Fruit fly (Drosophila melanogaster) whole organism, embryonic: ENCODE measurements around the gene CG13046.

ENCODE experiments used
- ATbp ChIP-seq: fragments of 200-800 bp; sonication (Bioruptor generic); optimal IDR thresholded peaks from 2 replicates; lab custom pipeline; 2017; ENCODE audit warnings: missing biosample characterization, mild to moderate bottlenecking, missing genetic modification characterization, missing genetic modification reagents
- Bteb2 ChIP-seq: fragments of 200-800 bp; sonication (Bioruptor generic); optimal IDR thresholded peaks from 2 replicates; lab custom pipeline; 2016; ENCODE audit warnings: missing biosample characterization, missing genetic modification characterization
- CG10366 ChIP-seq: fragments of 200-800 bp; sonication (Bioruptor generic); IDR thresholded peaks from 2 replicates; pipeline ENCODE4 v1.3.6; 2022; ENCODE audit warnings: missing biosample characterization, missing genetic modification characterization
- CG10565 ChIP-seq: fragments of 200-800 bp; sonication (Bioruptor generic); optimal IDR thresholded peaks from 3 replicates; lab custom pipeline; 2016; ENCODE audit warnings: missing biosample characterization, mild to moderate bottlenecking, missing genetic modification characterization
- CG10959 ChIP-seq: fragments of 200-800 bp; sonication (Bioruptor generic); IDR thresholded peaks from 2 replicates; pipeline ENCODE4 v1.3.6; 2022; ENCODE audit warnings: missing biosample characterization, missing genetic modification characterization
- CG11696 ChIP-seq: fragments of 200-800 bp; sonication (Bioruptor generic); IDR thresholded peaks from 2 replicates; pipeline ENCODE4 v1.3.6; 2022; ENCODE audit warnings: missing biosample characterization, missing genetic modification characterization
- CG12769 ChIP-seq: fragments of 200-800 bp; sonication (Bioruptor generic); optimal IDR thresholded peaks from 2 replicates; lab custom pipeline; 2019; ENCODE audit warnings: missing biosample characterization, mild to moderate bottlenecking, missing genetic modification characterization, moderate library complexity
- CG14014 ChIP-seq: fragments of 200-800 bp; sonication (Bioruptor generic); IDR thresholded peaks from 2 replicates; pipeline ENCODE4 v1.3.6; 2022; ENCODE audit warnings: missing biosample characterization, missing genetic modification characterization
- CG15601 ChIP-seq: fragments of 200-800 bp; sonication (Bioruptor generic); optimal IDR thresholded peaks from 3 replicates; lab custom pipeline; 2019; ENCODE audit warnings: missing biosample characterization, mild to moderate bottlenecking, missing genetic modification characterization, moderate library complexity
- CG17802 ChIP-seq: fragments of 200-800 bp; sonication (Bioruptor generic); optimal IDR thresholded peaks from 2 replicates; lab custom pipeline; 2018; ENCODE audit warnings: missing biosample characterization, mild to moderate bottlenecking, missing genetic modification characterization, moderate library complexity
- CG18599 ChIP-seq: fragments of 200-800 bp; sonication (Bioruptor generic); optimal IDR thresholded peaks from 3 replicates; lab custom pipeline; 2017; ENCODE audit warnings: missing biosample characterization, missing genetic modification characterization, mild to moderate bottlenecking, moderate library complexity, missing genetic modification reagents
- CG2120 ChIP-seq: fragments of 200-800 bp; sonication (Bioruptor generic); optimal IDR thresholded peaks from 3 replicates; lab custom pipeline; 2016; ENCODE audit warnings: missing biosample characterization, missing genetic modification characterization
- CG2875 ChIP-seq: fragments of 200-800 bp; sonication (Bioruptor generic); optimal IDR thresholded peaks from 2 replicates; lab custom pipeline; 2017; ENCODE audit warnings: missing biosample characterization, mild to moderate bottlenecking, missing genetic modification characterization, missing genetic modification reagents
- CG5953 ChIP-seq: fragments of 200-800 bp; sonication (Bioruptor generic); IDR thresholded peaks from 2 replicates; pipeline ENCODE4 v1.3.6; 2022; ENCODE audit warnings: missing biosample characterization, missing genetic modification characterization
- CG6175 ChIP-seq: fragments of 200-800 bp; sonication (Bioruptor generic); IDR thresholded peaks from 3 replicates; pipeline ENCODE4 v1.3.6; 2022; ENCODE audit warnings: missing biosample characterization, missing genetic modification characterization
- CG6689 ChIP-seq: fragments of 200-800 bp; sonication (Bioruptor generic); IDR thresholded peaks from 2 replicates; pipeline ENCODE4 v1.3.6; 2022; ENCODE audit warnings: missing biosample characterization, missing genetic modification characterization
- CG7786 ChIP-seq: fragments of 200-800 bp; sonication (Bioruptor generic); optimal IDR thresholded peaks from 2 replicates; lab custom pipeline; 2016; ENCODE audit warnings: missing biosample characterization, missing genetic modification characterization
- CG9817 ChIP-seq: fragments of 200-800 bp; sonication (Bioruptor generic); optimal IDR thresholded peaks from 2 replicates; lab custom pipeline; 2018; ENCODE audit warnings: missing biosample characterization, mild to moderate bottlenecking, missing genetic modification characterization, moderate library complexity
- CG9932 ChIP-seq: fragments of 200-800 bp; sonication (Bioruptor generic); IDR thresholded peaks from 2 replicates; pipeline ENCODE4 v1.3.6; 2022; ENCODE audit warnings: missing biosample characterization, missing genetic modification characterization
- CHES-1-like ChIP-seq: fragments of 200-800 bp; sonication (Bioruptor generic); optimal IDR thresholded peaks from 2 replicates; lab custom pipeline; 2016; ENCODE audit warnings: missing biosample characterization, missing genetic modification characterization
- CkIIα-i1 ChIP-seq: fragments of 200-800 bp; sonication (Bioruptor generic); IDR thresholded peaks from 2 replicates; pipeline ENCODE4 v1.3.6; 2022; ENCODE audit warnings: missing biosample characterization, missing genetic modification characterization
- CrebB ChIP-seq: fragments of 200-800 bp; sonication (Bioruptor generic); optimal IDR thresholded peaks from 3 replicates; lab custom pipeline; 2018; ENCODE audit warnings: missing biosample characterization, mild to moderate bottlenecking, missing genetic modification characterization
- D ChIP-seq, 2 experiments: fragments of 200-800 bp in 1 of 2; fragments of >200 bp in 1 of 2; sonication (Bioruptor generic) in 1 of 2; optimal IDR thresholded peaks; 2 replicates in 1 of 2; 3 replicates in 1 of 2; lab custom pipeline; 2017; ENCODE audit warnings: mild to moderate bottlenecking in 1 of 2, missing biosample characterization in 1 of 2, missing genetic modification characterization in 1 of 2, missing genetic modification reagents in 1 of 2
- Doc3 ChIP-seq: fragments of 200-800 bp; sonication (Bioruptor generic); IDR thresholded peaks from 3 replicates; pipeline ENCODE4 v1.3.6; 2022; ENCODE audit warnings: missing biosample characterization, missing genetic modification characterization; ENCODE audit not compliant: partially characterized antibody
- Fer1 ChIP-seq: fragments of 200-800 bp; sonication (Bioruptor generic); optimal IDR thresholded peaks from 2 replicates; lab custom pipeline; 2017; ENCODE audit warnings: missing biosample characterization, mild to moderate bottlenecking, missing genetic modification characterization
- Fer3 ChIP-seq: fragments of 200-800 bp; sonication (Bioruptor generic); optimal IDR thresholded peaks from 2 replicates; lab custom pipeline; 2018; ENCODE audit warnings: missing biosample characterization, mild to moderate bottlenecking, missing genetic modification characterization, moderate library complexity
- Gug ChIP-seq: fragments of 200-800 bp; sonication (Bioruptor generic); IDR thresholded peaks from 4 replicates; pipeline ENCODE4 v1.3.6; 2022; ENCODE audit warnings: missing biosample characterization, missing genetic modification characterization
- H15 ChIP-seq: fragments of 200-800 bp; sonication (Bioruptor generic); IDR thresholded peaks from 3 replicates; pipeline ENCODE4 v1.3.6; 2022; ENCODE audit warnings: missing biosample characterization, missing genetic modification characterization
- Hey ChIP-seq: fragments of 200-800 bp; sonication (Bioruptor generic); optimal IDR thresholded peaks from 3 replicates; lab custom pipeline; 2018; ENCODE audit warnings: missing biosample characterization, mild to moderate bottlenecking, missing genetic modification characterization
- Hmr ChIP-seq: fragments of 200-800 bp; sonication (Bioruptor generic); optimal IDR thresholded peaks from 3 replicates; lab custom pipeline; 2017; ENCODE audit warnings: mild to moderate bottlenecking, missing biosample characterization, missing genetic modification reagents, missing genetic modification characterization
- Mrtf ChIP-seq: fragments of 200-800 bp; sonication (Bioruptor generic); IDR thresholded peaks from 3 replicates; pipeline ENCODE4 v1.3.6; 2022; ENCODE audit warnings: missing biosample characterization, missing genetic modification characterization
- NC2β ChIP-seq: fragments of 200-800 bp; sonication (Bioruptor generic); optimal IDR thresholded peaks from 2 replicates; lab custom pipeline; 2016; ENCODE audit warnings: missing biosample characterization, missing genetic modification characterization
- Nf-YA ChIP-seq: fragments of 200-800 bp; sonication (Bioruptor generic); IDR thresholded peaks from 2 replicates; pipeline ENCODE4 v1.3.6; 2022; ENCODE audit warnings: missing biosample characterization, missing genetic modification characterization
- Sox100B ChIP-seq: fragments of 200-800 bp; sonication (Bioruptor generic); optimal IDR thresholded peaks from 3 replicates; lab custom pipeline; 2018; ENCODE audit warnings: missing biosample characterization, mild to moderate bottlenecking, missing genetic modification characterization
- Tbp ChIP-seq: fragments of >200 bp; optimal IDR thresholded peaks from 2 replicates; lab custom pipeline; 2018; ENCODE audit warnings: missing biosample characterization, missing genetic modification characterization
- Trl ChIP-seq, 3 experiments: fragments of >200 bp in 2 of 3; fragments of 200-800 bp in 1 of 3; sonication (Bioruptor generic) in 1 of 3; optimal IDR thresholded peaks; 2 replicates in 1 of 3; 3 replicates in 2 of 3; lab custom pipeline; 2016 to 2017; ENCODE audit warnings: missing biosample characterization in 1 of 3, missing genetic modification characterization in 1 of 3
- crol ChIP-seq: fragments of 200-800 bp; sonication (Bioruptor generic); IDR thresholded peaks from 2 replicates; pipeline ENCODE4 v1.3.6; 2022; ENCODE audit warnings: missing biosample characterization, missing genetic modification characterization
- dmrt99B ChIP-seq: fragments of 200-800 bp; sonication (Bioruptor generic); optimal IDR thresholded peaks from 2 replicates; lab custom pipeline; 2018; ENCODE audit warnings: missing biosample characterization, mild to moderate bottlenecking, missing genetic modification characterization, moderate library complexity
- dysf ChIP-seq: fragments of 200-800 bp; sonication (Bioruptor generic); IDR thresholded peaks from 3 replicates; pipeline ENCODE4 v1.3.6; 2022; ENCODE audit warnings: missing biosample characterization, missing genetic modification characterization
- gsb-n ChIP-seq: fragments of 200-800 bp; sonication (Bioruptor generic); optimal IDR thresholded peaks from 3 replicates; lab custom pipeline; 2018; ENCODE audit warnings: missing biosample characterization, mild to moderate bottlenecking, missing genetic modification characterization
- hbn ChIP-seq: fragments of 200-800 bp; sonication (Bioruptor generic); IDR thresholded peaks from 2 replicates; pipeline ENCODE4 v1.3.6; 2022; ENCODE audit warnings: missing biosample characterization, missing genetic modification characterization; ENCODE audit not compliant: partially characterized antibody
- klu ChIP-seq: fragments of 200-800 bp; sonication (Bioruptor generic); IDR thresholded peaks from 2 replicates; pipeline ENCODE4 v1.3.6; 2022; ENCODE audit warnings: missing biosample characterization, missing genetic modification characterization
- lab ChIP-seq: fragments of 200-800 bp; sonication (Bioruptor generic); optimal IDR thresholded peaks from 3 replicates; lab custom pipeline; 2017; ENCODE audit warnings: missing biosample characterization, missing genetic modification characterization, mild to moderate bottlenecking, moderate library complexity, missing genetic modification reagents
- nom ChIP-seq: fragments of 200-800 bp; sonication (Bioruptor generic); optimal IDR thresholded peaks from 2 replicates; lab custom pipeline; 2017; ENCODE audit warnings: missing biosample characterization, missing genetic modification characterization, mild to moderate bottlenecking, moderate library complexity, missing genetic modification reagents
- psq ChIP-seq: fragments of 200-800 bp; sonication (Bioruptor generic); optimal IDR thresholded peaks from 2 replicates; lab custom pipeline; 2017; ENCODE audit warnings: missing biosample characterization, missing genetic modification characterization
- ranshi ChIP-seq: fragments of 200-800 bp; sonication (Bioruptor generic); IDR thresholded peaks from 2 replicates; pipeline ENCODE4 v1.3.6; 2022; ENCODE audit warnings: missing biosample characterization, missing genetic modification characterization
- sim ChIP-seq: fragments of 200-800 bp; sonication (Bioruptor generic); IDR thresholded peaks from 2 replicates; pipeline ENCODE4 v1.3.6; 2022; ENCODE audit warnings: missing biosample characterization, missing genetic modification characterization
- slp2 ChIP-seq: fragments of 200-800 bp; sonication (Bioruptor generic); optimal IDR thresholded peaks from 2 replicates; lab custom pipeline; 2016; ENCODE audit warnings: missing biosample characterization, missing genetic modification characterization
- sna ChIP-seq: fragments of 200-800 bp; sonication (Bioruptor generic); IDR thresholded peaks from 2 replicates; pipeline ENCODE4 v1.3.6; 2022; ENCODE audit warnings: missing biosample characterization, missing genetic modification characterization; ENCODE audit not compliant: partially characterized antibody
- wdn ChIP-seq: fragments of 200-800 bp; sonication (Bioruptor generic); IDR thresholded peaks from 2 replicates; pipeline ENCODE4 v1.3.6; 2022; ENCODE audit warnings: missing biosample characterization, missing genetic modification characterization

The CG13046 gene

DNA sequence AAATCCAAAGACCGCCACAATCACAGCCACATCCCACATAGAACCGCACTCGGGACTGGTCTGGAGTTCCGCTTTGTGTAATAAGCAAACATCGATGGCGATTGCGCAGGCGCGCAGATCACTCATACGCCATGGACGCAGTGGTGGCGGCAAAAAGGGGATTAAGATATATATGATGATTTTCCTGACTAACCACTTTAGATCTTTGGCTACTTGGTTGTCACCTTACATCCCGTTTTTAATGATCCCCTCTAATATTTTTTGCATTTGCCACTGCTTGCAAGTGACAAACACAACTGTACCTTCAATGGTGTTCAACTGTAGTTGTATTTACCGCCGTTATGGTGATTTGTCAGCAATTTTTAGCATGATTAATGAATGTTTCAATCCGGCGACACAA lies 21.8 kb upstream of the CG13046 start (continued):
- TF ChIP-seq psq (GFP tag; lab: Kevin White, UChicago) (no peak), slp2 (GFP tag; lab: Kevin White, UChicago) (no peak), CG7786 (no peak), dysf (GFP tag; lab: Robert Waterston, UW) (0 out of 3 replicates have a peak, but pooled peaks have one; percentile 14), lab (GFP tag; lab: Kevin White, UChicago) (peak; percentile 72), CG17802 (tag; lab: Kevin White, UChicago) (no peak), Gug (GFP tag; lab: Robert Waterston, UW) (0 out of 4 replicates have a peak, but pooled peaks have one; percentile 6), dmrt99B (tag; lab: Kevin White, UChicago) (no peak), CrebB (tag; lab: Kevin White, UChicago) (no peak), CHES-1-like (GFP tag; lab: Kevin White, UChicago) (no peak), CG2120 (GFP tag; lab: Kevin White, UChicago) (peak; percentile 67), CG2875 (GFP tag; lab: Kevin White, UChicago) (no peak), CG18599 (GFP tag; lab: Kevin White, UChicago) (peak; percentile 42), H15 (GFP tag; lab: Robert Waterston, UW) (no peak), CG6689 (GFP tag; lab: Robert Waterston, UW) (no peak), CG11696 (GFP tag; lab: Robert Waterston, UW) (no peak), CG10959 (GFP tag; lab: Robert Waterston, UW) (no peak), gsb-n (tag; lab: Kevin White, UChicago) (no peak), Mrtf (no peak), Hmr (peak; percentile 63), klu (GFP tag; lab: Robert Waterston, UW) (no peak), Bteb2 (GFP tag; lab: Kevin White, UChicago) (no peak), Trl (optimal IDR thresholded peaks at IDR 0.05; lab: Kevin White, UChicago) (no peak), Trl (GFP tag; optimal IDR thresholded peaks at IDR 0.05; lab: Kevin White, UChicago) (peak; percentile 38), CG6175 (no peak), D (optimal IDR thresholded peaks at IDR 0.05; lab: Kevin White, UChicago) (no peak), D (GFP tag; optimal IDR thresholded peaks at IDR 0.05; lab: Kevin White, UChicago) (no peak), CG12769 (tag; lab: Kevin White, UChicago) (peak; percentile 54), CG10565 (GFP tag; lab: Kevin White, UChicago) (no peak), sim (GFP tag; lab: Robert Waterston, UW) (no peak), Fer1 (GFP tag; lab: Kevin White, UChicago) (no peak), ATbp (GFP tag; lab: Kevin White, UChicago) (no peak), CG14014 (GFP tag; lab: Robert Waterston, UW) (peak; percentile 37; the same call in 1 of the 2 replicates), CG9817 (peak; percentile 63), CkIIα-i1 (GFP tag; lab: Robert Waterston, UW) (no peak), nom (GFP tag; lab: Kevin White, UChicago) (no peak), crol (GFP tag; lab: Robert Waterston, UW) (no peak), CG5953 (GFP tag; lab: Robert Waterston, UW) (no peak), hbn (GFP tag; lab: Robert Waterston, UW) (no peak), Doc3 (GFP tag; lab: Robert Waterston, UW) (no peak), Hey (tag; lab: Kevin White, UChicago) (no peak), Nf-YA (GFP tag; lab: Robert Waterston, UW) (no peak), ranshi (GFP tag; lab: Robert Waterston, UW) (0 out of 2 replicates have a peak, but pooled peaks have one; percentile 29), sna (GFP tag; lab: Robert Waterston, UW) (no peak), NC2β (GFP tag; lab: Kevin White, UChicago) (no peak), Fer3 (tag; lab: Kevin White, UChicago) (peak; percentile 2), Sox100B (GFP tag; lab: Kevin White, UChicago) (no peak), CG9932 (GFP tag; lab: Robert Waterston, UW) (peak; percentile 75), wdn (GFP tag; lab: Robert Waterston, UW) (peak; percentile 53; the same call in 1 of the 2 replicates), CG15601 (tag; lab: Kevin White, UChicago) (no peak), Tbp (no peak), CG10366 (GFP tag; lab: Robert Waterston, UW) (0 out of 2 replicates have a peak, but pooled peaks have one; percentile 13)
